Worm (Caenorhabditis elegans) whole organism, L4 larva: ENCODE data around the gene Y41C4A.11.

Source experiments
- F37D6.2 ChIP-seq: sonication (generic microtip); optimal IDR thresholded peaks from 2 replicates; lab custom pipeline; 2016; ENCODE audit warnings: mild to moderate bottlenecking, missing genetic modification characterization, missing compliant biosample characterization
- F44E2.7 ChIP-seq: fragments of 200-800 bp; sonication (Bioruptor generic); IDR thresholded peaks from 2 replicates; pipeline ENCODE4 v2.1.2; 2022; ENCODE audit warnings: missing genetic modification characterization, missing compliant biosample characterization
- R02D3.7 ChIP-seq: fragments of 150-350 bp; sonication (generic microtip); optimal IDR thresholded peaks from 3 replicates; lab custom pipeline; 2014; ENCODE audit warnings: missing biosample characterization, missing genetic modification characterization
- T20F7.1 ChIP-seq: fragments of 200-800 bp; sonication (Bioruptor generic); optimal IDR thresholded peaks from 2 replicates; lab custom pipeline; 2018; ENCODE audit warnings: mild to moderate bottlenecking, missing genetic modification characterization, missing compliant biosample characterization
- T26A8.4 ChIP-seq: fragments of 200-800 bp; sonication (Bioruptor generic); IDR thresholded peaks from 2 replicates; pipeline ENCODE4 v1.3.6; 2022; ENCODE audit warnings: missing genetic modification characterization, missing compliant biosample characterization
- Y105C5A.15 ChIP-seq: fragments of 200-800 bp; sonication (Bioruptor generic); IDR thresholded peaks from 2 replicates; pipeline ENCODE4 v1.3.6; 2022; ENCODE audit warnings: missing genetic modification characterization, missing compliant biosample characterization
- Y75B8A.6 ChIP-seq: fragments of 200-800 bp; sonication (Bioruptor generic); IDR thresholded peaks from 2 replicates; pipeline ENCODE4 v1.3.6; 2022; ENCODE audit warnings: missing genetic modification reagents, missing genetic modification characterization, missing compliant biosample characterization
- ZK337.2 ChIP-seq: fragments of 200-800 bp; sonication (Bioruptor generic); IDR thresholded peaks from 2 replicates; pipeline ENCODE4 v1.3.6; 2022; ENCODE audit warnings: missing genetic modification reagents, missing genetic modification characterization, missing compliant biosample characterization
- ZK546.5 ChIP-seq, 2 experiments: sonication (generic microtip); optimal IDR thresholded peaks; 2 replicates each; lab custom pipeline; 2017; ENCODE audit warnings: missing biosample characterization in 2 of 2, missing genetic modification characterization in 2 of 2
- aha-1 ChIP-seq: fragments of 150-350 bp; peaks from one replicate; lab custom pipeline; 2014; ENCODE audit warnings: missing biosample characterization, missing genetic modification characterization
- aly-2 ChIP-seq: sonication (generic microtip); optimal IDR thresholded peaks from 2 replicates; lab custom pipeline; 2018; ENCODE audit warnings: missing biosample characterization, missing genetic modification characterization
- arid-1 ChIP-seq: fragments of 200-800 bp; sonication (Bioruptor generic); conservative IDR thresholded peaks from 2 replicates; pipeline ENCODE4 v1.3.6; 2022; ENCODE audit warnings: missing genetic modification reagents, missing genetic modification characterization, missing compliant biosample characterization
- ceh-20 ChIP-seq: fragments of 200-800 bp; sonication (Bioruptor generic); IDR thresholded peaks from 2 replicates; pipeline ENCODE4 v1.3.6; 2022; ENCODE audit warnings: missing genetic modification reagents, missing genetic modification characterization, missing compliant biosample characterization
- ceh-28 ChIP-seq: fragments of 150-350 bp; optimal IDR thresholded peaks from 2 replicates; lab custom pipeline; 2014; ENCODE audit warnings: missing biosample characterization, missing genetic modification reagents, missing genetic modification characterization
- ceh-32 ChIP-seq: sonication (generic microtip); optimal IDR thresholded peaks from 2 replicates; lab custom pipeline; 2016; ENCODE audit warnings: mild to moderate bottlenecking, missing genetic modification characterization, missing compliant biosample characterization; ENCODE audit not compliant: poor library complexity
- ces-1 ChIP-seq: fragments of 150-350 bp; sonication (generic microtip); optimal IDR thresholded peaks from 4 replicates; lab custom pipeline; 2014; ENCODE audit warnings: missing biosample characterization, missing genetic modification reagents, missing genetic modification characterization
- cey-2 ChIP-seq: sonication (generic microtip); optimal IDR thresholded peaks from 3 replicates; lab custom pipeline; 2017; ENCODE audit warnings: missing genetic modification characterization, mild to moderate bottlenecking, missing compliant biosample characterization, antibody characterized with exemption, borderline replicate concordance; ENCODE audit not compliant: insufficient read depth
- daf-12 ChIP-seq: fragments of 150-350 bp; optimal IDR thresholded peaks from 2 replicates; lab custom pipeline; 2014; ENCODE audit warnings: missing biosample characterization, missing genetic modification reagents, missing genetic modification characterization
- daf-19 ChIP-seq: fragments of 200-800 bp; sonication (Bioruptor generic); conservative IDR thresholded peaks from 2 replicates; pipeline ENCODE4 v1.3.6; 2022; ENCODE audit warnings: missing genetic modification characterization, missing compliant biosample characterization
- dmd-8 ChIP-seq: fragments of 200-800 bp; sonication (Bioruptor generic); IDR thresholded peaks from 2 replicates; pipeline ENCODE4 v1.3.6; 2022; ENCODE audit warnings: missing genetic modification characterization, missing compliant biosample characterization
- dmd-9 ChIP-seq: fragments of 200-800 bp; sonication (Bioruptor generic); IDR thresholded peaks from 2 replicates; pipeline ENCODE4 v1.3.6; 2022; ENCODE audit warnings: missing genetic modification reagents, missing genetic modification characterization, missing compliant biosample characterization
- dpl-1 ChIP-seq: fragments of 150-350 bp; optimal IDR thresholded peaks from 2 replicates; lab custom pipeline; 2014; ENCODE audit warnings: missing biosample characterization, missing genetic modification reagents, missing genetic modification characterization
- duxl-1 ChIP-seq: sonication (generic microtip); optimal IDR thresholded peaks from 2 replicates; lab custom pipeline; 2016; ENCODE audit warnings: mild to moderate bottlenecking, missing genetic modification characterization, moderate library complexity, missing compliant biosample characterization; ENCODE audit not compliant: poor library complexity
- egl-27 ChIP-seq: sonication (generic microtip); optimal IDR thresholded peaks from 3 replicates; lab custom pipeline; 2017; ENCODE audit warnings: missing biosample characterization, missing genetic modification reagents, missing genetic modification characterization
- fos-1 ChIP-seq: fragments of 150-350 bp; optimal IDR thresholded peaks from 2 replicates; lab custom pipeline; 2014; ENCODE audit warnings: missing biosample characterization, missing genetic modification characterization
- hlh-30 ChIP-seq: sonication (generic microtip); optimal IDR thresholded peaks from 2 replicates; lab custom pipeline; 2017; ENCODE audit warnings: antibody characterized with exemption, mild to moderate bottlenecking, missing genetic modification characterization, missing compliant biosample characterization; ENCODE audit not compliant: insufficient read depth
- lin-15B ChIP-seq: fragments of 150-350 bp; sonication (generic microtip); optimal IDR thresholded peaks from 3 replicates; lab custom pipeline; 2014; ENCODE audit warnings: missing biosample characterization, missing genetic modification characterization
- lin-38 ChIP-seq: fragments of 200-800 bp; sonication (Bioruptor generic); IDR thresholded peaks from 2 replicates; pipeline ENCODE4 v1.3.6; 2022; ENCODE audit warnings: missing genetic modification reagents, missing genetic modification characterization, missing compliant biosample characterization
- lin-39 ChIP-seq: fragments of 150-350 bp; optimal IDR thresholded peaks from 2 replicates; lab custom pipeline; 2014; ENCODE audit warnings: missing biosample characterization, missing genetic modification reagents, missing genetic modification characterization
- madf-5 ChIP-seq, 2 experiments: fragments of 200-800 bp; sonication (Bioruptor generic); IDR thresholded peaks; 2 replicates each; pipeline ENCODE4 v1.3.6; 2022; ENCODE audit warnings: missing compliant biosample characterization in 2 of 2, missing genetic modification characterization in 2 of 2
- madf-9 ChIP-seq: fragments of 200-800 bp; sonication (Bioruptor generic); conservative IDR thresholded peaks from 2 replicates; pipeline ENCODE4 v1.3.6; 2022; ENCODE audit warnings: missing genetic modification reagents, missing genetic modification characterization, missing compliant biosample characterization
- mdt-29 ChIP-seq: fragments of 200-800 bp; sonication (Bioruptor generic); IDR thresholded peaks from 2 replicates; pipeline ENCODE4 v1.3.6; 2022; ENCODE audit warnings: missing genetic modification reagents, missing genetic modification characterization, missing compliant biosample characterization
- mes-2 ChIP-seq: sonication (generic microtip); optimal IDR thresholded peaks from 2 replicates; lab custom pipeline; 2016; ENCODE audit warnings: missing genotype, mild to moderate bottlenecking, missing genetic modification characterization, missing compliant biosample characterization; ENCODE audit not compliant: poor library complexity, severe bottlenecking
- nhr-102 ChIP-seq: sonication (generic microtip); optimal IDR thresholded peaks from 2 replicates; lab custom pipeline; 2016; ENCODE audit warnings: mild to moderate bottlenecking, missing genetic modification characterization, moderate library complexity, missing compliant biosample characterization
- nhr-111 ChIP-seq: fragments of 200-800 bp; sonication (Bioruptor generic); optimal IDR thresholded peaks from 2 replicates; lab custom pipeline; 2018; ENCODE audit warnings: mild to moderate bottlenecking, missing genetic modification characterization, missing compliant biosample characterization
- nhr-237 ChIP-seq: sonication (generic microtip); optimal IDR thresholded peaks from 2 replicates; lab custom pipeline; 2017; ENCODE audit warnings: missing biosample characterization, missing genetic modification characterization
- nhr-25 ChIP-seq: sonication (generic microtip); optimal IDR thresholded peaks from 2 replicates; lab custom pipeline; 2017; ENCODE audit warnings: missing genetic modification characterization, mild to moderate bottlenecking, missing compliant biosample characterization, antibody characterized with exemption, moderate library complexity, borderline replicate concordance; ENCODE audit not compliant: insufficient read depth
- nhr-41 ChIP-seq: fragments of 200-800 bp; sonication (Bioruptor generic); IDR thresholded peaks from 2 replicates; pipeline ENCODE4 v1.3.6; 2022; ENCODE audit warnings: missing genetic modification reagents, missing genetic modification characterization, missing compliant biosample characterization
- nhr-42 ChIP-seq: fragments of 200-800 bp; sonication (Bioruptor generic); IDR thresholded peaks from 2 replicates; pipeline ENCODE4 v1.3.6; 2022; ENCODE audit warnings: missing genetic modification characterization, missing compliant biosample characterization
- pha-4 ChIP-seq, 2 experiments: fragments of 150-350 bp in 1 of 2; fragments of 200-800 bp in 1 of 2; sonication (Bioruptor generic) in 1 of 2; IDR thresholded peaks in 1 of 2; optimal IDR thresholded peaks in 1 of 2; 2 replicates each; pipeline versions ENCODE4 v1.3.6 to Lab custom; 2014 to 2022; ENCODE audit warnings: missing genetic modification characterization in 2 of 2, missing genetic modification reagents in 2 of 2, missing biosample characterization in 1 of 2, missing compliant biosample characterization in 1 of 2
- saeg-2 ChIP-seq: fragments of 200-800 bp; sonication (Bioruptor generic); IDR thresholded peaks from 2 replicates; pipeline ENCODE4 v1.3.6; 2022; ENCODE audit warnings: missing genetic modification reagents, missing genetic modification characterization, missing compliant biosample characterization
- set-16 ChIP-seq: fragments of 200-800 bp; sonication (Bioruptor generic); IDR thresholded peaks from 2 replicates; pipeline ENCODE4 v1.3.6; 2022; ENCODE audit warnings: missing genetic modification reagents, missing genetic modification characterization, missing compliant biosample characterization
- snpc-1.2 ChIP-seq: fragments of 200-800 bp; sonication (Bioruptor generic); IDR thresholded peaks from 2 replicates; pipeline ENCODE4 v1.3.6; 2022; ENCODE audit warnings: missing genetic modification reagents, missing genetic modification characterization, missing compliant biosample characterization
- spr-1 ChIP-seq: sonication (generic microtip); optimal IDR thresholded peaks from 2 replicates; lab custom pipeline; 2016; ENCODE audit warnings: mild to moderate bottlenecking, missing genetic modification characterization, missing compliant biosample characterization
- spr-3 ChIP-seq: fragments of 200-800 bp; sonication (Bioruptor generic); optimal IDR thresholded peaks from 2 replicates; lab custom pipeline; 2018; ENCODE audit warnings: mild to moderate bottlenecking, missing genetic modification characterization, missing compliant biosample characterization
- zag-1 ChIP-seq: fragments of 150-350 bp; optimal IDR thresholded peaks from 2 replicates; lab custom pipeline; 2014; ENCODE audit warnings: missing biosample characterization, missing genetic modification characterization
- zfp-2 ChIP-seq: sonication (generic microtip); optimal IDR thresholded peaks from 2 replicates; lab custom pipeline; 2016; ENCODE audit warnings: mild to moderate bottlenecking, missing genetic modification characterization, missing compliant biosample characterization
- zip-11 ChIP-seq: fragments of 200-800 bp; sonication (Bioruptor generic); IDR thresholded peaks from 2 replicates; pipeline ENCODE4 v1.3.6; 2022; ENCODE audit warnings: missing genetic modification characterization, missing compliant biosample characterization
- zip-2 ChIP-seq: fragments of 150-350 bp; optimal IDR thresholded peaks from 2 replicates; lab custom pipeline; 2014; ENCODE audit warnings: missing biosample characterization, missing genetic modification characterization

Y41C4A.11 gene

DNA sequence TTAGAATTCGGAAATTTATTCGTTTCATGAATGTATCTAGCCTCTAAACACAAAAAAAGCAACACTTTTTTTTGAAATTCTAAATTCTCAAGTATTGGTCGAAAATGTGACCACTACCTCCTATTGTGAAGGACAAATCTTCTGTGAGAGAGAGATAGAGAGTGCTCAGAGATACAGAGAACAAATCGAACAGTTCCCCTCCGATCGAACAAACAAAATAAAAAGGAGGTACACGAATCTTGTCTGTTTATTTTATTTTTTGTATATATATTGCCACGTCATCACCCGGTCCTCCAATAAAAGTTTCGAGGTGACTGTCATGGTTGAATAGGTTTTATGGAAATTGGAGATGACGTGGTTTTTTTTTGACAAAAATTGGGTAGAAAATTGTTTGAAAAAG is 21.2 kb downstream of the Y41C4A.11 start:
- peak; percentile 46 for TF ChIP-seq aha-1 (tag; lab: Kevin White, UChicago)
- peak; percentile 3 for TF ChIP-seq dpl-1
- no peak for TF ChIP-seq pha-4 (GFP tag; IDR thresholded peaks at IDR 0.05; lab: Robert Waterston, UW)
- peak; percentile 71 for TF ChIP-seq pha-4 (tag; optimal IDR thresholded peaks at IDR 0.05; lab: Kevin White, UChicago)
- TF ChIP-seq ceh-32 (tag; lab: Kevin White, UChicago), result no peak
- no peak for TF ChIP-seq zag-1 (tag; lab: Kevin White, UChicago)
- TF ChIP-seq T26A8.4 (GFP tag; lab: Robert Waterston, UW), result no peak

DNA sequence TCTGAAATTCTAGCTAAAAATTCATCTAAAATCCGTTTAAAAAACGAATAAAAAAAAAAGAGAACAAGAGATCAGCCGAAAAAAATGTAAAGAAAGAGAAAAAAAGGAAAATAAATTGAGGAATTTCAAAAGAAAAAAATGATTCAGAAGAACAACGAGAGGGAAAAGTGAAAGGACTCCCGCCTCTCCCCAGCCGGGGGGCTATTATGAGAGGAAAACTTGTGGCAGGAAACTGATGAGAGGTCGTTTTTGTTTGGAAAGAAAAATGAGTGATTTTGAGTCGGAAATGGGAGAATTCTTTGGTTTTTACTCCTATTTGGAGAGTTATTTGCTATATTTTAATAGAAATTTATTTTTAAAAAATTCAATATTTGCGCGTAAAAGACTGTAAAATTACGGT is 22.5 kb downstream of the Y41C4A.11 start:
- no peak for TF ChIP-seq nhr-42 (GFP tag; lab: Robert Waterston, UW)
- TF ChIP-seq daf-12 (tag; lab: Kevin White, UChicago), result no peak
- TF ChIP-seq nhr-102 (tag; lab: Kevin White, UChicago), result no peak
- TF ChIP-seq ZK546.5 (tag; optimal IDR thresholded peaks at IDR 0.05; lab: Kevin White, UChicago), result no peak
- TF ChIP-seq arid-1, result no peak
- no peak for TF ChIP-seq R02D3.7 (tag; lab: Kevin White, UChicago)
- no peak for TF ChIP-seq dmd-8 (GFP tag; lab: Robert Waterston, UW)
- TF ChIP-seq ZK337.2 (GFP tag; lab: Robert Waterston, UW), result no peak
- no peak for TF ChIP-seq zip-2
- TF ChIP-seq spr-1, result no peak
- no peak for TF ChIP-seq fos-1 (tag; lab: Kevin White, UChicago)
- no peak for TF ChIP-seq set-16 (GFP tag; lab: Robert Waterston, UW)
- TF ChIP-seq lin-39 (tag; lab: Kevin White, UChicago), result no peak
- no peak for TF ChIP-seq snpc-1.2
- no peak for TF ChIP-seq aly-2 (tag; lab: Kevin White, UChicago)
- no peak for TF ChIP-seq nhr-111 (GFP tag; lab: Kevin White, UChicago)
- no peak for TF ChIP-seq daf-19
- no peak for TF ChIP-seq madf-9
- no peak for TF ChIP-seq nhr-237 (tag; lab: Kevin White, UChicago)

DNA sequence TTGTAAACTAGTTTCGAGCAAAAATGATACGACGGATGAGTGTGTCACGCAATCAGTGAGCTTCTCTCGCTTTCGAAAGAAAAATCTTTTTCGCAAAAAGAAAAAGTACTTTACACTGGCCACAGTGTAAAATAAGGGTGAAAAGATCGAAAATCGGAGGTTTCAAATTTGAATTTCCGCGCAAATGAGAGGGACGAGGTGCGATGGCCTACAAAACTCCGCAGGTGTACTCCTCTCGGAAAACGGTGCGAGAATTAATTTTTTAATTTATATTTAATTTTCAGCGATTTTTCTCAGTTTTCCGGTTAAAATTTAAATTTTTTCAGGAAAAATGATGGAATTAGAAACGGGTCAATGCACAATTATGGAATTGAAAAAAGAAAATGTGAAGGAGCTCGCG is 27.1 kb downstream of the Y41C4A.11 start, which contains the start of gene mrt-2:
Gene mrt-2 (plus strand): TSS at position 49 of the 400 bp plus-strand sequence.
- no peak for TF ChIP-seq T20F7.1 (GFP tag; lab: Kevin White, UChicago)
- TF ChIP-seq nhr-25, result peak; percentile 16
- TF ChIP-seq lin-38 (GFP tag; lab: Robert Waterston, UW), result peak; percentile 70
- no peak for TF ChIP-seq spr-3
- TF ChIP-seq mdt-29 (GFP tag; lab: Robert Waterston, UW), result no peak
- TF ChIP-seq hlh-30 (tag; lab: Kevin White, UChicago), result peak; percentile 44
- TF ChIP-seq nhr-41 (GFP tag; lab: Robert Waterston, UW), result no peak
- TF ChIP-seq cey-2 (tag; lab: Kevin White, UChicago), result no peak
- no peak for TF ChIP-seq lin-15B (tag; lab: Kevin White, UChicago)
- no peak for TF ChIP-seq zfp-2 (tag; lab: Kevin White, UChicago)
- TF ChIP-seq duxl-1 (tag; lab: Kevin White, UChicago), result peak; percentile 47
- TF ChIP-seq ceh-20 (GFP tag; lab: Robert Waterston, UW), result 0 out of 2 replicates have a peak, but pooled peaks have one; percentile 17
- TF ChIP-seq mes-2 (tag; lab: Kevin White, UChicago), result peak; percentile 99
- TF ChIP-seq ceh-28 (tag; lab: Kevin White, UChicago), result no peak
- 0 out of 2 replicates have a peak, but pooled peaks have one; percentile 39 for TF ChIP-seq dmd-9
- TF ChIP-seq saeg-2, result no peak
- TF ChIP-seq ZK337.2 (GFP tag; lab: Robert Waterston, UW), result peak; percentile 90
- no peak for TF ChIP-seq zag-1 (tag; lab: Kevin White, UChicago)
- TF ChIP-seq Y75B8A.6, result no peak
- no peak for TF ChIP-seq Y105C5A.15 (GFP tag; lab: Robert Waterston, UW)
- no peak for TF ChIP-seq egl-27 (tag; lab: Kevin White, UChicago)
- no peak for TF ChIP-seq F44E2.7 (GFP tag; lab: Robert Waterston, UW)
- peak; percentile 14 for TF ChIP-seq F37D6.2
- no peak for TF ChIP-seq zip-11
- TF ChIP-seq ces-1 (GFP tag; lab: Kevin White, UChicago), result no peak
- no peak for TF ChIP-seq madf-5 (GFP tag; IDR thresholded peaks at IDR 0.05; lab: Robert Waterston, UW)
